Fruit fly (Drosophila melanogaster): Measurements from ENCODE around the gene PpD3.

PpD3 gene

DNA sequence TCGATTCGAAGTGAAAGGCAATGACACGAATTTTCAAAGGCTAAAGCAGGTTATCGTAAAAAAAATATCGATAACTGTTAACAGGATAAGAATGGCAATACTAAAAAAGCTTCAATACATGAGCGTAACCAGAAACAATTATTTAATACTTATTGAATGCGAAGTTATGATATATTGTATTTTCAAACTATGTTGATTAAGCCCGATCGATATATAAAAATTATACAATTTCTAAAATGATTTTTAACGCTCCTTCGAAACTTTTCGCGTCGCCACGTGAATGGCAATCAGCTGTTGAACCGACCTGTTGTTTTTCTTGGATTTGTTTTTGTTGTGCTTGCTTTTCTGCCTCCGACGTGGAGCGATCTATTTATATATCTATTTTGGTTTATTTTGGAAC, 8.5 kb downstream of the PpD3 start, which contains the start of the genes Alg12 and Rpt3R (continued):
- TF ChIP-seq salm (tag; optimal IDR thresholded peaks at IDR 0.05) (no peak), croc (GFP tag; conservative IDR thresholded peaks at IDR 0.05) (no peak), sc (optimal IDR thresholded peaks at IDR 0.05) (no peak), sc (GFP tag; optimal IDR thresholded peaks at IDR 0.05) (no peak), CG1603 (tag; optimal IDR thresholded peaks at IDR 0.05) (no peak), CG7745 (tag; optimal IDR thresholded peaks at IDR 0.05) (no peak), Bgb (GFP tag; IDR thresholded peaks at IDR 0.05; ENCODE audit: partially characterized antibody) (peak; percentile 35; the same call in 1 of the 2 replicates), mld (GFP tag; IDR thresholded peaks at IDR 0.05; ENCODE audit: partially characterized antibody) (no peak), tap (tag; optimal IDR thresholded peaks at IDR 0.05) (no peak), CG1024 (GFP tag; IDR thresholded peaks at IDR 0.05) (no peak), CG17186 (GFP tag; optimal IDR thresholded peaks at IDR 0.05) (no peak), Side (GFP tag; optimal IDR thresholded peaks at IDR 0.05) (no peak), ash1 (GFP tag; optimal IDR thresholded peaks at IDR 0.05) (no peak), CG1233 (GFP tag; optimal IDR thresholded peaks at IDR 0.05) (no peak), yki (optimal IDR thresholded peaks at IDR 0.05) (no peak), bbx (GFP tag; IDR thresholded peaks at IDR 0.05; ENCODE audit: partially characterized antibody) (peak; percentile 37; the same call in 1 of the 2 replicates), dm (GFP tag; optimal IDR thresholded peaks at IDR 0.05) (no peak), jumu (GFP tag; optimal IDR thresholded peaks at IDR 0.05) (no peak), CG2678 (tag; optimal IDR thresholded peaks at IDR 0.05) (no peak), HLH54F (GFP tag; optimal IDR thresholded peaks at IDR 0.05) (no peak), CG15479 (GFP tag; optimal IDR thresholded peaks at IDR 0.05) (no peak), Elba2 (GFP tag; optimal IDR thresholded peaks at IDR 0.05) (no peak), CG30403 (GFP tag; optimal IDR thresholded peaks at IDR 0.05) (no peak), ase (GFP tag; IDR thresholded peaks at IDR 0.05) (no peak), Hmr (GFP tag; optimal IDR thresholded peaks at IDR 0.05) (no peak), luna (GFP tag; optimal IDR thresholded peaks at IDR 0.05) (no peak), CG2116 (GFP tag; optimal IDR thresholded peaks at IDR 0.05) (peak; percentile 56), Dp (GFP tag; optimal IDR thresholded peaks at IDR 0.05) (peak; percentile 62), Hand (GFP tag; optimal IDR thresholded peaks at IDR 0.05) (no peak), Hey (tag; optimal IDR thresholded peaks at IDR 0.05) (no peak), CG16815 (GFP tag; optimal IDR thresholded peaks at IDR 0.05) (no peak), chinmo (GFP tag; IDR thresholded peaks at IDR 0.05; ENCODE audit: partially characterized antibody) (no peak), Ets97D (GFP tag; optimal IDR thresholded peaks at IDR 0.05) (no peak), CG7556 (GFP tag; optimal IDR thresholded peaks at IDR 0.05) (no peak), cato (GFP tag; optimal IDR thresholded peaks at IDR 0.05; ENCODE audit: borderline replicate concordance) (no peak), eve (GFP tag; optimal IDR thresholded peaks at IDR 0.05) (no peak), CG3847 (GFP tag; IDR thresholded peaks at IDR 0.05) (no peak), sens-2 (GFP tag; IDR thresholded peaks at IDR 0.05) (no peak), CG2129 (GFP tag; IDR thresholded peaks at IDR 0.05; ENCODE audit: partially characterized antibody) (0 out of 2 replicates have a peak, but pooled peaks have one; percentile 26), br (optimal IDR thresholded peaks at IDR 0.05) (no peak), tx (GFP tag; optimal IDR thresholded peaks at IDR 0.05) (no peak), CG8281 (tag; optimal IDR thresholded peaks at IDR 0.05) (no peak), CG17612 (GFP tag; IDR thresholded peaks at IDR 0.05) (no peak), Dref (GFP tag; IDR thresholded peaks at IDR 0.05) (peak; percentile 58), Atf6 (GFP tag; IDR thresholded peaks at IDR 0.05) (no peak), E2f1 (GFP tag; IDR thresholded peaks at IDR 0.05) (no peak), CG32767 (GFP tag; IDR thresholded peaks at IDR 0.05) (no peak), sob (GFP tag; IDR thresholded peaks at IDR 0.05) (no peak), fu2 (GFP tag; optimal IDR thresholded peaks at IDR 0.05) (no peak), Eip74EF (GFP tag; optimal IDR thresholded peaks at IDR 0.05) (no peak), hkb (optimal IDR thresholded peaks at IDR 0.05) (no peak), hkb (GFP tag; IDR thresholded peaks at IDR 0.05) (no peak), grau (tag; optimal IDR thresholded peaks at IDR 0.05) (no peak)

All from whole organism, embryonic.